Worm (Caenorhabditis elegans): ENCODE measurements around the gene dph-5.
A peak's percentile ranks its signal among the peaks of the same experiment; 100 is the strongest.

Gene dph-5

DNA sequence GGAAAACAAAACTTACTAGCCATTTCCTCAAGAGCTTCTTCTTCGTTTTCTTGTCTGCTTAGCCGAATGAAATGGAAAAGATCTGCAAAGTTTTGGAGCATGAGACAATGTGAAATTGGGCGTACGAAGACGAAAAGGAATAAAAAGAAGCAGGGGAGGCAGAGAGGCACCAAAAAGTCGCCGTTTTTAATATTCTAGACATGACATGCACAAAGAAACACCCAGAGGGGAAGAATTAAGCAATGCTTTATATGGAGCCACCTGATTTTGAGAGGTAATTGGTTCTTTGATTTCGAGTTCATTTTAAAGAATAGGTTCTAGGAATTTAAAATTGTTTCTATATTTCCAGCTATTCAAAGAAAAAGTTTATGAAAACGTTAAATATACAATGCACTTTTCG lies 35.8 kb upstream of the dph-5 start, which contains the start of gene T24F1.4:
T24F1.4 (minus strand) TSS at position 101 of the 400 bp plus-strand sequence.
- TF ChIP-seq lin-29 (GFP tag; IDR thresholded peaks at IDR 0.05) = no peak
- no peak for TF ChIP-seq unc-39 (tag; optimal IDR thresholded peaks at IDR 0.05)
- no peak for TF ChIP-seq nhr-6 (tag; optimal IDR thresholded peaks at IDR 0.05)
- no peak for TF ChIP-seq fkh-10 (GFP tag; optimal IDR thresholded peaks at IDR 0.05)
- TF ChIP-seq F37D6.2 (tag; optimal IDR thresholded peaks at IDR 0.05) = no peak
- TF ChIP-seq aly-2 (tag; optimal IDR thresholded peaks at IDR 0.05) = no peak
- TF ChIP-seq lir-3 (tag; optimal IDR thresholded peaks at IDR 0.05) = no peak
- TF ChIP-seq hlh-30 (tag; optimal IDR thresholded peaks at IDR 0.05; ENCODE audit: insufficient read depth) = no peak
- no peak for TF ChIP-seq dmd-6 (GFP tag; IDR thresholded peaks at IDR 0.05)
- no peak for TF ChIP-seq unc-130 (GFP tag; optimal IDR thresholded peaks at IDR 0.05)
- TF ChIP-seq hlh-11 (tag; optimal IDR thresholded peaks at IDR 0.05) = no peak
- TF ChIP-seq lin-15B (tag; optimal IDR thresholded peaks at IDR 0.05) = no peak

ce11 chrII:11316663-11317062 lies 33.3 kb upstream of the dph-5 start:
- TF ChIP-seq ceh-62 (tag; optimal IDR thresholded peaks at IDR 0.05) = no peak
- no peak for TF ChIP-seq mes-2 (tag; optimal IDR thresholded peaks at IDR 0.05; ENCODE audit: poor library complexity, severe bottlenecking)
- no peak for TF ChIP-seq ceh-28 (tag; optimal IDR thresholded peaks at IDR 0.05)
- TF ChIP-seq F37D6.2 (tag; optimal IDR thresholded peaks at IDR 0.05) = no peak
- TF ChIP-seq nhr-48 (tag; optimal IDR thresholded peaks at IDR 0.05) = no peak
- no peak for TF ChIP-seq hlh-30 (tag; optimal IDR thresholded peaks at IDR 0.05; ENCODE audit: insufficient read depth)
- no peak for TF ChIP-seq dpl-1 (GFP tag; optimal IDR thresholded peaks at IDR 0.05)
- no peak for TF ChIP-seq cey-2 (tag; optimal IDR thresholded peaks at IDR 0.05; ENCODE audit: borderline replicate concordance, insufficient read depth)
- TF ChIP-seq fos-1 (tag; optimal IDR thresholded peaks at IDR 0.05) = no peak
- TF ChIP-seq nhr-11 (tag; optimal IDR thresholded peaks at IDR 0.05) = no peak
- TF ChIP-seq unc-62 (GFP tag; optimal IDR thresholded peaks at IDR 0.05 in 1 of 2) = no peak
- no peak for TF ChIP-seq unc-62 (tag; optimal IDR thresholded peaks at IDR 0.05)
- no peak for TF ChIP-seq lin-13 (GFP tag; optimal IDR thresholded peaks at IDR 0.05)

DNA sequence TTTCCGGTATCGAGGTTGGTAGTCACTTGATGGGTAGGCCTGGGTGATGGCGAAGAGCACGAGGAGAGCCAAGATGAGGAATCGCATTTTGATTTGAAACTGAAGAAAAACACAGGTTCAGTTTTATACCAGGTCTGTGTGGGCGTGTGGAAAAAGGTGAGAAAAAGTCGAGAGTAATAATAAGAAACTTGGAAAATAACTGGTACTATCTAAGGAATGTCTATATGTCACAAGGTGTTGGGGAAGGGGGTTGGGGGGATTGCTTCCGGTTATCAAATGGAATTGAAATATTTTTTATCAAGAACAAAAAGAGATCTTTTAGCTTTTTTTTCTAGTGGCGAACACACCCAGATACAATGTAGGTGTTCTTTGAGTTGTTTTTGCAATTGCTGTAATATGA lies 30.4 kb upstream of the dph-5 start, which contains the start of gene nlp-51:
nlp-51 (minus strand) TSS at position 101 of the 400 bp plus-strand sequence.
- no peak for TF ChIP-seq F10B5.3 (tag; optimal IDR thresholded peaks at IDR 0.05)
- TF ChIP-seq madf-9 (GFP tag; conservative IDR thresholded peaks at IDR 0.05) = no peak
- TF ChIP-seq Y75B8A.6 (GFP tag; IDR thresholded peaks at IDR 0.05) = no peak
- TF ChIP-seq daf-16 (GFP tag; optimal IDR thresholded peaks at IDR 0.05) = no peak
- no peak for TF ChIP-seq daf-16 (tag; optimal IDR thresholded peaks at IDR 0.05)
- peak; percentile 56 for TF ChIP-seq aha-1 (tag)

- TF ChIP-seq nhr-6 (tag; optimal IDR thresholded peaks at IDR 0.05) = no peak
- no peak for TF ChIP-seq snpc-4 (tag; optimal IDR thresholded peaks at IDR 0.05)
- TF ChIP-seq daf-12 (tag; optimal IDR thresholded peaks at IDR 0.05) = no peak
- TF ChIP-seq rbr-2 (tag; optimal IDR thresholded peaks at IDR 0.05) = peak; percentile 16
- TF ChIP-seq cey-2 (tag; optimal IDR thresholded peaks at IDR 0.05; ENCODE audit: borderline replicate concordance, insufficient read depth) = no peak
- peak in 1 of 2 experiments; percentile 53 for TF ChIP-seq unc-62 (GFP tag; optimal IDR thresholded peaks at IDR 0.05 in 1 of 2)
- no peak for TF ChIP-seq unc-62 (tag; optimal IDR thresholded peaks at IDR 0.05)
- peak; percentile 4 for TF ChIP-seq hlh-30 (tag; optimal IDR thresholded peaks at IDR 0.05; ENCODE audit: insufficient read depth)
- no peak for TF ChIP-seq mdl-1 (tag; optimal IDR thresholded peaks at IDR 0.05)
- TF ChIP-seq set-16 (GFP tag; IDR thresholded peaks at IDR 0.05) = peak; percentile 17; the same call in 1 of the 2 replicates
- TF ChIP-seq nhr-237 (tag; optimal IDR thresholded peaks at IDR 0.05) = no peak
- no peak for TF ChIP-seq F37D6.2 (tag; optimal IDR thresholded peaks at IDR 0.05)
- no peak for TF ChIP-seq nhr-111 (GFP tag; optimal IDR thresholded peaks at IDR 0.05)
- no peak for TF ChIP-seq zag-1 (tag; optimal IDR thresholded peaks at IDR 0.05)
- 0 out of 2 replicates have a peak, but pooled peaks have one; percentile 16 for TF ChIP-seq ctbp-1 (GFP tag; IDR thresholded peaks at IDR 0.05)
Measured at ce11 chrII:11329021-11329479, 20.9 kb upstream of the dph-5 start, which contains the start of gene tag-180. tag-180 (minus strand) TSS chrII:11329429.

Measured in whole organism, L4 larva.